Fruit fly (Drosophila melanogaster): ENCODE results near the gene CG18418.
A peak's percentile ranks its signal among the peaks of the same experiment; 100 is the strongest.

Gene CG18418

DNA sequence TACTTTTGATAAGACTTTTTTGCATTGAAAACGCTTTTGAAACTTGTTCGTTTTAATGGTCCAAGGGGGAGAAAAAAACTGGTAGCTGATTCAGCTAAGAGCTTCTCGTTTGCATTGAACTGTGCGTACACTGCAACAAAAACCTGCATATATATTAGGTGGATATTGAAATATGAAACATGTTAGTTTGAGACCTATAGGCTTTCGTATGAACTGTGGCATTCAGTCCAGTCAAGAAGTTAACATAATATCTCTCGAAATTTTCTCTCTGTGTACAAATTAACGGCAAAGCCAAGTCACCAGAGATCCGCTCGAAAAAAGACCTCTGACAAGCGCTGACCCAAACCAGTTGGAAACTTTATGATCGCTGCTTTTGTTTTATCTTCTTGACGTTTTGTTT is 8.2 kb upstream of the CG18418 start (continued):
- peak; percentile 68 for TF ChIP-seq CG3726 (GFP tag; IDR thresholded peaks at IDR 0.05)
- peak; percentile 73; the same call in 2 of the 3 replicates for TF ChIP-seq CG2889 (GFP tag; IDR thresholded peaks at IDR 0.05)
- TF ChIP-seq sob (GFP tag; IDR thresholded peaks at IDR 0.05) = peak; percentile 87
- TF ChIP-seq tin (GFP tag; optimal IDR thresholded peaks at IDR 0.05) = peak; percentile 86
- TF ChIP-seq Usf (GFP tag; optimal IDR thresholded peaks at IDR 0.05) = peak; percentile 61
- no peak; the same call in 1 of the 2 replicates for TF ChIP-seq sim (GFP tag; IDR thresholded peaks at IDR 0.05)
- TF ChIP-seq Oli (tag; optimal IDR thresholded peaks at IDR 0.05) = peak; percentile 89
- peak; percentile 49 for TF ChIP-seq CG31388 (GFP tag; optimal IDR thresholded peaks at IDR 0.05)
- TF ChIP-seq Optix (GFP tag; IDR thresholded peaks at IDR 0.05) = peak; percentile 84
- TF ChIP-seq CG7839 (tag; optimal IDR thresholded peaks at IDR 0.05) = peak; percentile 88
- TF ChIP-seq ranshi (GFP tag; IDR thresholded peaks at IDR 0.05) = peak; percentile 88
- peak; percentile 43 for TF ChIP-seq CTCF (GFP tag; optimal IDR thresholded peaks at IDR 0.05)
- TF ChIP-seq eve (GFP tag; optimal IDR thresholded peaks at IDR 0.05) = peak in 1 of 2 experiments; percentile 91
- no peak for TF ChIP-seq BEAF-32 (GFP tag; optimal IDR thresholded peaks at IDR 0.05)
- TF ChIP-seq Dbx (GFP tag; IDR thresholded peaks at IDR 0.05) = peak; percentile 88
- no peak for TF ChIP-seq ac (GFP tag; optimal IDR thresholded peaks at IDR 0.05)
- peak; percentile 81 for TF ChIP-seq CG14050 (GFP tag; IDR thresholded peaks at IDR 0.05)
- TF ChIP-seq z (GFP tag; IDR thresholded peaks at IDR 0.05) = peak; percentile 37; the same call in 1 of the 3 replicates
- TF ChIP-seq CG8089 (GFP tag; optimal IDR thresholded peaks at IDR 0.05) = peak; percentile 75
- peak; percentile 54 for TF ChIP-seq CG11085 (GFP tag; IDR thresholded peaks at IDR 0.05)
- TF ChIP-seq NC2β (GFP tag; optimal IDR thresholded peaks at IDR 0.05) = peak; percentile 72
- TF ChIP-seq CG7987 (GFP tag; optimal IDR thresholded peaks at IDR 0.05) = peak; percentile 64
- TF ChIP-seq CG9932 (GFP tag; IDR thresholded peaks at IDR 0.05) = peak; percentile 84
- TF ChIP-seq CG4282 (GFP tag; optimal IDR thresholded peaks at IDR 0.05) = peak; percentile 47
- TF ChIP-seq CG33557 (GFP tag; optimal IDR thresholded peaks at IDR 0.05) = peak; percentile 22
- no peak for TF ChIP-seq crol (GFP tag; IDR thresholded peaks at IDR 0.05)
- TF ChIP-seq hb (GFP tag; IDR thresholded peaks at IDR 0.05; ENCODE audit: partially characterized antibody) = no peak
- TF ChIP-seq CG4820 (GFP tag; optimal IDR thresholded peaks at IDR 0.05) = peak; percentile 83
- TF ChIP-seq ro (GFP tag; IDR thresholded peaks at IDR 0.05) = peak; percentile 53; the same call in 1 of the 2 replicates
- no peak for TF ChIP-seq Dip2 (GFP tag; IDR thresholded peaks at IDR 0.05)
- peak; percentile 70 for TF ChIP-seq CG1792 (GFP tag; optimal IDR thresholded peaks at IDR 0.05)
- TF ChIP-seq NfI (GFP tag; optimal IDR thresholded peaks at IDR 0.05) = peak; percentile 87
- TF ChIP-seq pnt (GFP tag; optimal IDR thresholded peaks at IDR 0.05) = peak; percentile 73
- peak; percentile 92 for TF ChIP-seq Rfx (GFP tag; IDR thresholded peaks at IDR 0.05)
- TF ChIP-seq run (tag; optimal IDR thresholded peaks at IDR 0.05) = peak; percentile 44
- peak; percentile 80 for TF ChIP-seq bowl (GFP tag; IDR thresholded peaks at IDR 0.05)
- TF ChIP-seq gfzf (GFP tag; optimal IDR thresholded peaks at IDR 0.05) = no peak
- peak; percentile 61 for TF ChIP-seq mam (GFP tag; optimal IDR thresholded peaks at IDR 0.05)
- peak; percentile 66 for TF ChIP-seq Camta (GFP tag; optimal IDR thresholded peaks at IDR 0.05)
- no peak for TF ChIP-seq hbn (GFP tag; IDR thresholded peaks at IDR 0.05; ENCODE audit: partially characterized antibody)
- TF ChIP-seq trem (tag; optimal IDR thresholded peaks at IDR 0.05) = peak; percentile 52
- TF ChIP-seq B-H1 (GFP tag; IDR thresholded peaks at IDR 0.05) = peak; percentile 76
- TF ChIP-seq salm (tag; optimal IDR thresholded peaks at IDR 0.05) = peak; percentile 50
- peak; percentile 73 for TF ChIP-seq CG11247 (GFP tag; IDR thresholded peaks at IDR 0.05)
- peak; percentile 57 for TF ChIP-seq Nf-YB (GFP tag; optimal IDR thresholded peaks at IDR 0.05)
- TF ChIP-seq rib (GFP tag; IDR thresholded peaks at IDR 0.05) = 0 out of 2 replicates have a peak, but pooled peaks have one; percentile 20
- TF ChIP-seq CG13123 (GFP tag; optimal IDR thresholded peaks at IDR 0.05) = peak; percentile 58
- peak; percentile 60; the same call in 2 of the 3 replicates for TF ChIP-seq croc (GFP tag; conservative IDR thresholded peaks at IDR 0.05)
- TF ChIP-seq CG15479 (GFP tag; optimal IDR thresholded peaks at IDR 0.05) = no peak
- TF ChIP-seq CG6813 (GFP tag; optimal IDR thresholded peaks at IDR 0.05) = peak; percentile 72
- peak; percentile 79 for TF ChIP-seq zfh2 (GFP tag; optimal IDR thresholded peaks at IDR 0.05)
- TF ChIP-seq CG4730 (GFP tag; IDR thresholded peaks at IDR 0.05) = peak; percentile 72
